Fruit fly (Drosophila melanogaster) whole organism, embryonic: ENCODE data around the gene Hsp83.

Experiments used
- Bdp1 ChIP-seq: fragments of 200-800 bp; sonication (Bioruptor generic); optimal IDR thresholded peaks from 3 replicates; lab custom pipeline; 2016; ENCODE audit warnings: missing biosample characterization, missing genetic modification characterization
- CG9215 ChIP-seq: fragments of 200-800 bp; sonication (Bioruptor generic); IDR thresholded peaks from 2 replicates; pipeline ENCODE4 v1.3.6; 2022; ENCODE audit warnings: missing biosample characterization, missing genetic modification characterization
- Dip3 ChIP-seq: fragments of 200-800 bp; sonication (Bioruptor generic); optimal IDR thresholded peaks from 3 replicates; lab custom pipeline; 2016; ENCODE audit warnings: missing biosample characterization, missing genetic modification characterization
- ttk ChIP-seq: fragments of 200-800 bp; sonication (Bioruptor generic); IDR thresholded peaks from 2 replicates; pipeline ENCODE4 v2.1.2; 2022; ENCODE audit warnings: missing biosample characterization, missing genetic modification characterization

DNA sequence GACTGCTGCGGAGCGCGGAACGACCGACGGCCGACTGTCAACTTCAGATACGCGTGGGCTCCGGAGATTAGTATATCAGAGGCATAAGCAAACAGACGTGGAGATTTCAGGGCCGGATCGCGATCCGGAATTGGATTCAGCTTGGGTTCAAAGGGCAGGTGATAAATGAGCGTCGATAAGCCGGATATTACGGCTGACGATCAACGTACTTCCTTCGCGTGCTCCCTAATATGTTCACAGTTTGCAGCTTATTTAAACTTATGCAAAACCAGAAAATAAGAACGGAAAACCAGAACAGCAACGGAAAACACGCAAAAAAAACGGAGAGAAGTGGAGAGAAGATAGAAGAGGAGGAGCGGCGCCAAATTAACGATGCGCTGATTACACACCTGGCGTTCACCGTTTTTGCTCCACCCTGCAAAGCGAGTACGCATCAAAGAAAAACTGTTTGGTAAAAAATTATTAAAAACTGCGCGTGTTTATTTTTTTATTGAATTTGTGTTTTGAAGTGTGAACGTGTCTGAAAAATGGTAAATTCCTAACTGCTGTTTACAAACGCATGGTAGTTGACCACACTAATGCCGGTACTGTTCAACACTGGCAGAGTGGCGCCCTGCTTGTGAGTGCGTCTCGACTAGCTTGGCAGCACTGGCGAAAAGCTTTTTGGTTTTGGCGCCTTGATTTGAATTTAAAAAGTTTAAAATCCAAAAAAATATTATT, 46.4 kb downstream of the Hsp83 start, which contains the start of gene CG17746:
- TF ChIP-seq ttk (GFP tag; lab: Robert Waterston, UW) = no peak
- TF ChIP-seq Dip3 = peak; percentile 50
- peak; percentile 56 for TF ChIP-seq Bdp1 (GFP tag; lab: Kevin White, UChicago)
- TF ChIP-seq CG9215 (GFP tag; lab: Robert Waterston, UW) = no peak
